Fruit fly (Drosophila melanogaster): ENCODE data around the gene knk.
A peak's percentile ranks its signal among the peaks of the same experiment; 100 is the strongest.

The knk gene

DNA sequence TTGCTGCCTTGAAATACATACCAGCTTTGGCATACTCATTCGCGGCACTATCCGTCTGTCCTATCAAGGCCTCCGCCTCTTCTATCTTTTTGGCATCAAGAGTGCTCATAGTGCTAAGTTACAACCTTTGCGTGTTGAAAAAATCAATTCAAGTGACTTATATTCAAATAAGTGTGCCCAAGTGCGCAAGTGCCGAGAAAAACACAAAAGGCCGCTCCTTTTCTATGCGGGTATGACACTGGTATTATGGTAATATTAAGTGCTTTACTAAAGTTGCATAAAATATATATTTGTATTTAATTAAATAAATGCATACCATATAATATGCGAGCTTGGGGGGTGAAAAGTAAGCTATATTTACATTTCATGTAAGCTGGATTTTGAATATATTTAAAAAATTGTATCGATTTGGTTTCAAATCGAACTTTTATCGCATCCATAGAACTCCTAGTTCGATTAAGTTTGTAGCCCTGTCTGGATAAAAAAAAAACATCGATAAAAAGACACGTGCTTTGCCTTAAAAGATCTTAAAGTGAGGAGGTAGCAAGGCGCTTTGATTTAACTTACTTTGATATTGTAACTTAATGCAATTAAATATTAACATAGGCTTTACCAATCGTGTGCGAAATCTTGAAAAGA lies 4.1 kb downstream of the knk start, which contains the start of the genes gammaSnap2 and ATPsynepsilonL (continued):
- no peak for TF ChIP-seq CG18619 (GFP tag; optimal IDR thresholded peaks at IDR 0.05)
- TF ChIP-seq MBD-R2 (GFP tag; IDR thresholded peaks at IDR 0.05) = peak; percentile 36; the same call in 1 of the 2 replicates
- TF ChIP-seq CG7357 (GFP tag; IDR thresholded peaks at IDR 0.05) = no peak
- TF ChIP-seq zen2 (GFP tag; IDR thresholded peaks at IDR 0.05; ENCODE audit: partially characterized antibody) = no peak
- TF ChIP-seq h (optimal IDR thresholded peaks at IDR 0.05) = no peak
- no peak for TF ChIP-seq CG17802 (tag; optimal IDR thresholded peaks at IDR 0.05)
- TF ChIP-seq Dref (GFP tag; IDR thresholded peaks at IDR 0.05) = peak; percentile 38; the same call in 1 of the 2 replicates
- TF ChIP-seq HLH4C (GFP tag; IDR thresholded peaks at IDR 0.05; ENCODE audit: partially characterized antibody) = 0 out of 3 replicates have a peak, but pooled peaks have one; percentile 26
- TF ChIP-seq Nf-YA (GFP tag; IDR thresholded peaks at IDR 0.05) = no peak
- no peak for TF ChIP-seq CG32532 (GFP tag; IDR thresholded peaks at IDR 0.05)
- TF ChIP-seq psq (GFP tag; optimal IDR thresholded peaks at IDR 0.05) = no peak
- TF ChIP-seq da (GFP tag; optimal IDR thresholded peaks at IDR 0.05) = no peak
- TF ChIP-seq dpn (GFP tag; optimal IDR thresholded peaks at IDR 0.05) = no peak
- no peak for TF ChIP-seq bsh (GFP tag; optimal IDR thresholded peaks at IDR 0.05)
- TF ChIP-seq Aef1 (GFP tag; IDR thresholded peaks at IDR 0.05) = no peak
- TF ChIP-seq row (GFP tag; IDR thresholded peaks at IDR 0.05) = 0 out of 3 replicates have a peak, but pooled peaks have one; percentile 23
- TF ChIP-seq BEAF-32 (GFP tag; optimal IDR thresholded peaks at IDR 0.05) = peak; percentile 27
- no peak for TF ChIP-seq mam (GFP tag; optimal IDR thresholded peaks at IDR 0.05)
- no peak for TF ChIP-seq CG1792 (GFP tag; optimal IDR thresholded peaks at IDR 0.05)
- TF ChIP-seq pzg (GFP tag; optimal IDR thresholded peaks at IDR 0.05) = peak; percentile 4
- no peak for TF ChIP-seq rib (GFP tag; IDR thresholded peaks at IDR 0.05)
- TF ChIP-seq HLHmδ (GFP tag; optimal IDR thresholded peaks at IDR 0.05) = no peak

DNA sequence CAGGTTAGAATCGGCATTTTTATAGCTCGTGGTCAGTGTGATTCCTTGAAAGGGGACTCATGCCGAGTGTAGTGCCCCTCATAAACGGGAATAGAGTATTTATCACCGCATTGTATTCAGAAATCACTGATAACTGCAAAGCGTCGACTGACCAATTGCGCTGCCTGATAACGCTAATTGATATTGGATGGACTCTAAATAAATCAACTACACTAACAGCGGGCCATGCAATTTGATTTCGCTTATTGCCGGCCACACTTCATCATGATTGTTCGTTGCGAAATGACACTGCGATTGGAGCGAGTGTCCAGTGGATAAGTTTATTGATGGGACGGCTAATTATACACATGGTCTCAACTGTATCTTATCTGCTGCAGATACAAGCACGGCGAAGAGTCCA lies 5.9 kb downstream of the knk start:
- peak; percentile 83 for TF ChIP-seq lab (GFP tag; optimal IDR thresholded peaks at IDR 0.05)
- no peak for TF ChIP-seq CG3065 (GFP tag; optimal IDR thresholded peaks at IDR 0.05)
- TF ChIP-seq gce (GFP tag; IDR thresholded peaks at IDR 0.05) = no peak
- peak; percentile 95 for TF ChIP-seq mirr (GFP tag; optimal IDR thresholded peaks at IDR 0.05)
- peak; percentile 34 for TF ChIP-seq CG34376 (GFP tag; optimal IDR thresholded peaks at IDR 0.05)
- peak; percentile 78 for TF ChIP-seq grn (GFP tag; optimal IDR thresholded peaks at IDR 0.05)
- TF ChIP-seq sug (tag; optimal IDR thresholded peaks at IDR 0.05) = peak; percentile 42
- no peak for TF ChIP-seq D19A (tag; optimal IDR thresholded peaks at IDR 0.05)
- TF ChIP-seq HLHmδ (GFP tag; optimal IDR thresholded peaks at IDR 0.05) = no peak
- no peak for TF ChIP-seq CG12219 (GFP tag; optimal IDR thresholded peaks at IDR 0.05)
- no peak for TF ChIP-seq al (GFP tag; IDR thresholded peaks at IDR 0.05)
- no peak for TF ChIP-seq trem (tag; optimal IDR thresholded peaks at IDR 0.05)
- no peak for TF ChIP-seq Kr (GFP tag; optimal IDR thresholded peaks at IDR 0.05)
- no peak for TF ChIP-seq ftz-f1 (GFP tag; optimal IDR thresholded peaks at IDR 0.05)
- peak in 1 of 2 experiments; percentile 28 for TF ChIP-seq eve (GFP tag; optimal IDR thresholded peaks at IDR 0.05)
- TF ChIP-seq gt (GFP tag; IDR thresholded peaks at IDR 0.05) = no peak
- peak; percentile 11 for TF ChIP-seq CG10543 (GFP tag; optimal IDR thresholded peaks at IDR 0.05)
- 0 out of 2 replicates have a peak, but pooled peaks have one; percentile 20 for TF ChIP-seq GATAe (GFP tag; conservative IDR thresholded peaks at IDR 0.05)
- TF ChIP-seq lmd (GFP tag; IDR thresholded peaks at IDR 0.05) = no peak
- TF ChIP-seq ara (GFP tag; IDR thresholded peaks at IDR 0.05) = no peak
- no peak for TF ChIP-seq Hr3 (GFP tag; optimal IDR thresholded peaks at IDR 0.05)
- TF ChIP-seq Ets65A (GFP tag) = no peak
- TF ChIP-seq ken (GFP tag; IDR thresholded peaks at IDR 0.05) = no peak
- no peak for TF ChIP-seq dan (GFP tag; IDR thresholded peaks at IDR 0.05)
- TF ChIP-seq CG7357 (GFP tag; IDR thresholded peaks at IDR 0.05) = 0 out of 3 replicates have a peak, but pooled peaks have one; percentile 12
- peak; percentile 15; the same call in 1 of the 2 replicates for TF ChIP-seq Lim3 (GFP tag; IDR thresholded peaks at IDR 0.05)
- TF ChIP-seq exex (tag; optimal IDR thresholded peaks at IDR 0.05) = peak; percentile 97

All from whole organism, embryonic.